Worm (Caenorhabditis elegans) whole organism, young adult: ENCODE results near the gene arrd-17.

ENCODE experiments used
- B0336.3 ChIP-seq: fragments of 200-800 bp; sonication (Bioruptor generic); IDR thresholded peaks from 2 replicates; pipeline ENCODE4 v1.3.6; 2022; ENCODE audit warnings: missing genetic modification characterization, missing compliant biosample characterization
- C17E4.6 ChIP-seq: fragments of 200-800 bp; sonication (Bioruptor generic); IDR thresholded peaks from 2 replicates; pipeline ENCODE4 v1.3.6; 2022; ENCODE audit warnings: missing genetic modification reagents, missing genetic modification characterization, missing compliant biosample characterization
- D2030.7 ChIP-seq: fragments of 200-800 bp; sonication (Bioruptor generic); IDR thresholded peaks from 2 replicates; pipeline ENCODE4 v1.3.6; 2022; ENCODE audit warnings: missing genetic modification reagents, missing genetic modification characterization, missing compliant biosample characterization
- F22D6.2 ChIP-seq: sonication (generic microtip); optimal IDR thresholded peaks from 2 replicates; lab custom pipeline; 2016; ENCODE audit warnings: mild to moderate bottlenecking, missing genetic modification characterization, missing compliant biosample characterization
- F23B12.7 ChIP-seq: sonication (generic microtip); optimal IDR thresholded peaks from 2 replicates; lab custom pipeline; 2017; ENCODE audit warnings: missing genetic modification characterization, mild to moderate bottlenecking, missing compliant biosample characterization, antibody characterized with exemption, moderate library complexity; ENCODE audit not compliant: insufficient read depth
- F33H1.4 ChIP-seq: fragments of 200-800 bp; sonication (Bioruptor generic); IDR thresholded peaks from 2 replicates; pipeline ENCODE4 v1.3.6; 2022; ENCODE audit warnings: missing genetic modification reagents, missing genetic modification characterization, missing compliant biosample characterization
- F49E8.2 ChIP-seq: sonication (generic microtip); optimal IDR thresholded peaks from 3 replicates; lab custom pipeline; 2017; ENCODE audit warnings: missing genetic modification characterization, mild to moderate bottlenecking, missing compliant biosample characterization, antibody characterized with exemption, moderate library complexity; ENCODE audit not compliant: insufficient read depth
- F52B5.7 ChIP-seq: sonication (generic microtip); optimal IDR thresholded peaks from 2 replicates; lab custom pipeline; 2016; ENCODE audit warnings: mild to moderate bottlenecking, missing genetic modification characterization, missing compliant biosample characterization
- F57C9.4 ChIP-seq: sonication (generic microtip); optimal IDR thresholded peaks from 2 replicates; lab custom pipeline; 2017; ENCODE audit warnings: mild to moderate bottlenecking, missing genetic modification characterization, missing compliant biosample characterization
- Y53G8AR.9 ChIP-seq: fragments of 200-800 bp; sonication (Bioruptor generic); conservative IDR thresholded peaks from 2 replicates; pipeline ENCODE4 v1.3.6; 2022; ENCODE audit warnings: missing genetic modification reagents, missing genetic modification characterization, missing compliant biosample characterization
- atf-7 ChIP-seq: sonication (generic microtip); optimal IDR thresholded peaks from 2 replicates; lab custom pipeline; 2017; ENCODE audit warnings: mild to moderate bottlenecking, missing genetic modification characterization, missing compliant biosample characterization
- attf-3 ChIP-seq: fragments of 200-800 bp; sonication (Bioruptor generic); conservative IDR thresholded peaks from 2 replicates; pipeline ENCODE4 v1.3.6; 2022; ENCODE audit warnings: missing genetic modification reagents, missing genetic modification characterization, missing compliant biosample characterization
- attf-5 ChIP-seq: fragments of 200-800 bp; sonication (Bioruptor generic); optimal IDR thresholded peaks from 2 replicates; lab custom pipeline; 2018; ENCODE audit warnings: mild to moderate bottlenecking, missing genetic modification characterization, missing compliant biosample characterization
- attf-6 ChIP-seq: fragments of 200-800 bp; sonication (Bioruptor generic); IDR thresholded peaks from 2 replicates; pipeline ENCODE4 v1.3.6; 2022; ENCODE audit warnings: missing genetic modification reagents, missing genetic modification characterization, missing compliant biosample characterization
- ccch-3 ChIP-seq: fragments of 200-800 bp; sonication (Bioruptor generic); optimal IDR thresholded peaks from 2 replicates; lab custom pipeline; 2018; ENCODE audit warnings: mild to moderate bottlenecking, missing genetic modification characterization, missing compliant biosample characterization
- ceh-91 ChIP-seq: fragments of 200-800 bp; sonication (Bioruptor generic); IDR thresholded peaks from 2 replicates; pipeline ENCODE4 v1.3.6; 2022; ENCODE audit warnings: missing genetic modification reagents, missing genetic modification characterization, missing compliant biosample characterization
- dpff-1 ChIP-seq: sonication (generic microtip); optimal IDR thresholded peaks from 2 replicates; lab custom pipeline; 2017; ENCODE audit warnings: mild to moderate bottlenecking, missing genetic modification characterization, missing compliant biosample characterization
- dpl-1 ChIP-seq: fragments of 150-350 bp; optimal IDR thresholded peaks from 2 replicates; lab custom pipeline; 2014; ENCODE audit warnings: missing biosample characterization, missing genetic modification reagents, missing genetic modification characterization
- egl-18 ChIP-seq: fragments of 200-800 bp; sonication (Bioruptor generic); IDR thresholded peaks from 2 replicates; pipeline ENCODE4 v1.3.6; 2022; ENCODE audit warnings: missing genetic modification reagents, missing genetic modification characterization, missing compliant biosample characterization
- egrh-3 ChIP-seq: fragments of 200-800 bp; sonication (Bioruptor generic); IDR thresholded peaks from 2 replicates; pipeline ENCODE4 v1.3.6; 2022; ENCODE audit warnings: missing genetic modification reagents, missing genetic modification characterization, missing compliant biosample characterization
- ekl-4 ChIP-seq: fragments of 200-800 bp; sonication (Bioruptor generic); IDR thresholded peaks from 2 replicates; pipeline ENCODE4 v1.3.6; 2022; ENCODE audit warnings: missing genetic modification reagents, missing genetic modification characterization, missing compliant biosample characterization
- fkh-3 ChIP-seq: sonication (generic microtip); optimal IDR thresholded peaks from 2 replicates; lab custom pipeline; 2016; ENCODE audit warnings: mild to moderate bottlenecking, missing genetic modification characterization, missing compliant biosample characterization
- hmg-20 ChIP-seq: fragments of 200-800 bp; sonication (Bioruptor generic); IDR thresholded peaks from 2 replicates; pipeline ENCODE4 v1.3.6; 2022; ENCODE audit warnings: missing genetic modification reagents, missing genetic modification characterization, missing compliant biosample characterization
- hrde-1 ChIP-seq: sonication (generic microtip); optimal IDR thresholded peaks from 2 replicates; lab custom pipeline; 2016; ENCODE audit warnings: missing genetic modification characterization, mild to moderate bottlenecking, missing compliant biosample characterization, moderate library complexity, missing genotype, missing genetic modification reagents, borderline replicate concordance
- hsf-1 ChIP-seq: fragments of 200-800 bp; sonication (Bioruptor generic); IDR thresholded peaks from 2 replicates; pipeline ENCODE4 v1.3.6; 2022; ENCODE audit warnings: missing genetic modification reagents, missing genetic modification characterization, missing compliant biosample characterization
- lag-1 ChIP-seq: fragments of 200-800 bp; sonication (Bioruptor generic); IDR thresholded peaks from 2 replicates; pipeline ENCODE4 v1.3.6; 2022; ENCODE audit warnings: missing genetic modification reagents, missing genetic modification characterization, missing compliant biosample characterization
- let-526 ChIP-seq: fragments of 200-800 bp; sonication (Bioruptor generic); IDR thresholded peaks from 2 replicates; pipeline ENCODE4 v1.3.6; 2022; ENCODE audit warnings: missing genetic modification reagents, missing genetic modification characterization, missing compliant biosample characterization
- let-607 ChIP-seq, 2 experiments: fragments of 200-800 bp in 1 of 2; sonication (Bioruptor generic) in 1 of 2; sonication (generic microtip) in 1 of 2; optimal IDR thresholded peaks; 2 replicates each; lab custom pipeline; 2016 to 2018; ENCODE audit warnings: mild to moderate bottlenecking in 2 of 2, missing compliant biosample characterization in 2 of 2, missing genetic modification characterization in 2 of 2, moderate library complexity in 2 of 2, missing genotype in 1 of 2
- lin-40 ChIP-seq: sonication (generic microtip); optimal IDR thresholded peaks from 2 replicates; lab custom pipeline; 2016; ENCODE audit warnings: missing genetic modification characterization, mild to moderate bottlenecking, missing compliant biosample characterization, missing genotype, missing genetic modification reagents
- lin-54 ChIP-seq: fragments of 200-800 bp; sonication (Bioruptor generic); optimal IDR thresholded peaks from 2 replicates; lab custom pipeline; 2018; ENCODE audit warnings: mild to moderate bottlenecking, missing genetic modification characterization, missing compliant biosample characterization
- lsl-1 ChIP-seq: fragments of 200-800 bp; sonication (Bioruptor generic); optimal IDR thresholded peaks from 2 replicates; lab custom pipeline; 2018; ENCODE audit warnings: mild to moderate bottlenecking, missing genetic modification characterization, moderate library complexity, missing compliant biosample characterization
- madf-10 ChIP-seq: sonication (generic microtip); optimal IDR thresholded peaks from 2 replicates; lab custom pipeline; 2016; ENCODE audit warnings: mild to moderate bottlenecking, missing genetic modification characterization, missing compliant biosample characterization
- madf-6 ChIP-seq: fragments of 200-800 bp; sonication (Bioruptor generic); IDR thresholded peaks from 2 replicates; pipeline ENCODE4 v1.3.6; 2022; ENCODE audit warnings: missing genetic modification reagents, missing genetic modification characterization, missing compliant biosample characterization
- madf-8 ChIP-seq: fragments of 200-800 bp; sonication (Bioruptor generic); conservative IDR thresholded peaks from 2 replicates; pipeline ENCODE4 v1.3.6; 2022; ENCODE audit warnings: missing genetic modification reagents, missing genetic modification characterization, missing compliant biosample characterization
- nfya-1 ChIP-seq: sonication (generic microtip); optimal IDR thresholded peaks from 2 replicates; lab custom pipeline; 2017; ENCODE audit warnings: antibody characterized with exemption, missing compliant biosample characterization, missing genetic modification characterization, borderline replicate concordance; ENCODE audit not compliant: insufficient read depth
- nhr-120 ChIP-seq: fragments of 200-800 bp; sonication (Bioruptor generic); IDR thresholded peaks from 2 replicates; pipeline ENCODE4 v1.3.6; 2022; ENCODE audit warnings: missing genetic modification characterization, missing compliant biosample characterization
- nhr-80 ChIP-seq: sonication (generic microtip); optimal IDR thresholded peaks from 2 replicates; lab custom pipeline; 2016; ENCODE audit warnings: missing genetic modification characterization, missing compliant biosample characterization
- pbrm-1 ChIP-seq: fragments of 200-800 bp; sonication (Bioruptor generic); IDR thresholded peaks from 2 replicates; pipeline ENCODE4 v1.3.6; 2022; ENCODE audit warnings: missing genetic modification reagents, missing genetic modification characterization, missing compliant biosample characterization
- sdz-38 ChIP-seq: sonication (generic microtip); optimal IDR thresholded peaks from 2 replicates; lab custom pipeline; 2016; ENCODE audit warnings: missing genotype, missing genetic modification characterization, missing compliant biosample characterization
- snpc-1.3 ChIP-seq: sonication (generic microtip); optimal IDR thresholded peaks from 2 replicates; lab custom pipeline; 2017; ENCODE audit warnings: missing genetic modification characterization, mild to moderate bottlenecking, missing compliant biosample characterization, antibody characterized with exemption, moderate library complexity, missing genotype, missing genetic modification reagents; ENCODE audit not compliant: insufficient read depth
- snpc-3.4 ChIP-seq: sonication (generic microtip); optimal IDR thresholded peaks from 2 replicates; lab custom pipeline; 2017; ENCODE audit warnings: missing genetic modification characterization, mild to moderate bottlenecking, missing compliant biosample characterization, antibody characterized with exemption, moderate library complexity, missing genotype, missing genetic modification reagents
- snpc-4 ChIP-seq, 5 experiments: fragments of 150-350 bp in 1 of 5; sonication (generic microtip) in 4 of 5; optimal IDR thresholded peaks; 2 replicates each; lab custom pipeline; 2014 to 2018; ENCODE audit warnings: missing genetic modification characterization in 5 of 5, missing biosample characterization in 3 of 5, antibody characterized with exemption in 2 of 5, mild to moderate bottlenecking in 2 of 5, missing compliant biosample characterization in 2 of 5, missing genotype in 2 of 5, moderate library complexity in 2 of 5, missing genetic modification reagents in 1 of 5
- sptf-2 ChIP-seq: fragments of 200-800 bp; sonication (Bioruptor generic); optimal IDR thresholded peaks from 2 replicates; lab custom pipeline; 2018; ENCODE audit warnings: mild to moderate bottlenecking, missing genetic modification characterization, missing compliant biosample characterization
- tlf-1 ChIP-seq: fragments of 200-800 bp; sonication (Bioruptor generic); optimal IDR thresholded peaks from 2 replicates; lab custom pipeline; 2018; ENCODE audit warnings: mild to moderate bottlenecking, missing genetic modification characterization, missing compliant biosample characterization
- xnd-1 ChIP-seq: sonication (generic microtip); optimal IDR thresholded peaks from 2 replicates; lab custom pipeline; 2016; ENCODE audit warnings: missing genotype, missing genetic modification reagents, missing genetic modification characterization, missing compliant biosample characterization
- ztf-18 ChIP-seq: sonication (generic microtip); optimal IDR thresholded peaks from 2 replicates; lab custom pipeline; 2016; ENCODE audit warnings: missing genotype, mild to moderate bottlenecking, missing genetic modification characterization, missing compliant biosample characterization
- ztf-6 ChIP-seq: fragments of 200-800 bp; sonication (Bioruptor generic); IDR thresholded peaks from 2 replicates; pipeline ENCODE4 v1.3.6; 2022; ENCODE audit warnings: missing genetic modification reagents, missing genetic modification characterization, missing compliant biosample characterization

The arrd-17 gene

DNA sequence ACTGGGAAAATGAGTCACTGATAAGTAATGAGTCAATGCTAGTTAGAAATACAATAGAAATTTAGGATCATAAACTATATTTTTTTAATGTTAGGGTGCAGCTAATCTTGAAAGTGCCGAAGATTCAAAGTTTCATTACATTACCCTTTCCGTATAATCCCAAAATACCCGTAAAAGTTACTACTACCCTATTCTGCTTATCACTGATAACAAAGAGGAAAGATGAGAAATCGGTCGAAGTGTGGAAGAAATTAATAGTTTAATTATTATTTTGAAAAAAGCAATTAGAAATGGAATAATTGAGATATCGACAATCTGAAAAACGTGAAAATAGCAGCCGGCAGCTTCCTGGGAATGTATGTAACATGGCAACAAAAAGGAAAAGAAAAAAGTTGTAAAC is 23.7 kb downstream of the arrd-17 start:
- TF ChIP-seq C17E4.6 (GFP tag; lab: Robert Waterston, UW): no peak
- no peak for TF ChIP-seq ekl-4 (GFP tag; lab: Robert Waterston, UW)
- TF ChIP-seq hmg-20 (GFP tag; lab: Robert Waterston, UW): no peak
- no peak for TF ChIP-seq dpl-1
- no peak for TF ChIP-seq lag-1 (GFP tag; lab: Robert Waterston, UW)
- TF ChIP-seq fkh-3 (tag; lab: Kevin White, UChicago): no peak
- TF ChIP-seq nhr-120 (GFP tag; lab: Robert Waterston, UW): no peak
- TF ChIP-seq nfya-1 (tag; lab: Kevin White, UChicago): no peak
- TF ChIP-seq ztf-18 (tag; lab: Kevin White, UChicago): no peak
- no peak for TF ChIP-seq tlf-1 (GFP tag; lab: Kevin White, UChicago)
- no peak for TF ChIP-seq F52B5.7 (tag; lab: Kevin White, UChicago)
- TF ChIP-seq ccch-3 (GFP tag; lab: Kevin White, UChicago): no peak
- TF ChIP-seq snpc-3.4: no peak
- no peak for TF ChIP-seq let-526 (GFP tag; lab: Robert Waterston, UW)
- TF ChIP-seq sptf-2 (GFP tag; lab: Kevin White, UChicago): no peak
- TF ChIP-seq nhr-80 (tag; lab: Kevin White, UChicago): no peak
- TF ChIP-seq lsl-1 (GFP tag; lab: Kevin White, UChicago): no peak
- no peak for TF ChIP-seq snpc-4 (GFP tag; optimal IDR thresholded peaks at IDR 0.05; lab: Kevin White, UChicago)
- no peak for TF ChIP-seq snpc-4 (tag; optimal IDR thresholded peaks at IDR 0.05; lab: Kevin White, UChicago)
- TF ChIP-seq D2030.7: no peak
- TF ChIP-seq, all 124 proteins: peak for 0

- no peak for TF ChIP-seq F49E8.2 (tag; lab: Kevin White, UChicago)
- TF ChIP-seq hrde-1 (tag; lab: Kevin White, UChicago): no peak
- TF ChIP-seq hsf-1 (GFP tag; lab: Robert Waterston, UW): no peak
- TF ChIP-seq ceh-91: no peak
- no peak for TF ChIP-seq lin-40 (tag; lab: Kevin White, UChicago)
- TF ChIP-seq ekl-4 (GFP tag; lab: Robert Waterston, UW): no peak
- no peak for TF ChIP-seq F57C9.4 (tag; lab: Kevin White, UChicago)
- no peak for TF ChIP-seq snpc-1.3 (tag; lab: Kevin White, UChicago)
- TF ChIP-seq sdz-38 (tag; lab: Kevin White, UChicago): no peak
- TF ChIP-seq xnd-1 (tag; lab: Kevin White, UChicago): no peak
- no peak for TF ChIP-seq madf-6
- TF ChIP-seq ztf-6 (GFP tag; lab: Robert Waterston, UW): no peak
- TF ChIP-seq pbrm-1: no peak
- TF ChIP-seq Y53G8AR.9 (GFP tag; lab: Robert Waterston, UW): no peak
- peak; percentile 77 for TF ChIP-seq atf-7
- TF ChIP-seq attf-6 (GFP tag; lab: Robert Waterston, UW): no peak
- peak; percentile 24 for TF ChIP-seq madf-10
- TF ChIP-seq let-607 (tag; optimal IDR thresholded peaks at IDR 0.05; lab: Kevin White, UChicago): peak; percentile 11 to 82
- TF ChIP-seq lin-54 (GFP tag; lab: Kevin White, UChicago): no peak
- no peak for TF ChIP-seq madf-8 (GFP tag; lab: Robert Waterston, UW)
- no peak for TF ChIP-seq egrh-3
- TF ChIP-seq attf-3: no peak
- no peak for TF ChIP-seq F33H1.4
- TF ChIP-seq B0336.3 (GFP tag; lab: Robert Waterston, UW): no peak
- peak; percentile 38 for TF ChIP-seq F23B12.7 (tag; lab: Kevin White, UChicago)
- TF ChIP-seq egl-18 (GFP tag; lab: Robert Waterston, UW): no peak
- TF ChIP-seq dpff-1: no peak
- no peak for TF ChIP-seq F22D6.2
- no peak for TF ChIP-seq attf-5 (GFP tag; lab: Kevin White, UChicago)
These were observed 24.5 kb downstream of the arrd-17 start, which contains the start of gene act-5 for ce11 chrIII:13606016-13606530. TSS of gene act-5 (minus strand) at chrIII:13606066.
